Fruit fly (Drosophila melanogaster): Measurements from ENCODE around the gene swa.

The swa gene

dm6 chrX:6346153-6346552 is 19.4 kb downstream of the swa start:
- TF ChIP-seq CG32264 (GFP tag; optimal IDR thresholded peaks at IDR 0.05) (no peak), sv (GFP tag; optimal IDR thresholded peaks at IDR 0.05) (no peak), dmrt93B (GFP tag; optimal IDR thresholded peaks at IDR 0.05) (no peak), HLH106 (tag; optimal IDR thresholded peaks at IDR 0.05) (no peak), tai (GFP tag; optimal IDR thresholded peaks at IDR 0.05) (no peak), h (GFP tag; optimal IDR thresholded peaks at IDR 0.05) (no peak), CrebA (GFP tag; optimal IDR thresholded peaks at IDR 0.05; ENCODE audit: borderline replicate concordance) (no peak), fru (GFP tag; optimal IDR thresholded peaks at IDR 0.05) (no peak), Dfd (GFP tag; optimal IDR thresholded peaks at IDR 0.05) (no peak), Dif (GFP tag; optimal IDR thresholded peaks at IDR 0.05; ENCODE audit: partially characterized antibody) (no peak), dl (GFP tag; optimal IDR thresholded peaks at IDR 0.05; ENCODE audit: insufficient read depth in 1 of 2, partially characterized antibody in 2 of 2) (no peak), foxo (GFP tag; optimal IDR thresholded peaks at IDR 0.05) (no peak), GATAd (GFP tag; optimal IDR thresholded peaks at IDR 0.05) (no peak)

- no peak for TF ChIP-seq Rel (GFP tag; optimal IDR thresholded peaks at IDR 0.05)
- TF ChIP-seq Rel (tag; optimal IDR thresholded peaks at IDR 0.05): peak; percentile 68
- TF ChIP-seq CrebA (GFP tag; optimal IDR thresholded peaks at IDR 0.05; ENCODE audit: borderline replicate concordance): no peak
- no peak for TF ChIP-seq Dif (GFP tag; optimal IDR thresholded peaks at IDR 0.05; ENCODE audit: partially characterized antibody)
- peak; percentile 2 for TF ChIP-seq Sp1 (GFP tag; optimal IDR thresholded peaks at IDR 0.05)
- peak; percentile 47 for TF ChIP-seq pan (optimal IDR thresholded peaks at IDR 0.05)
These were observed 20.9 kb downstream of the swa start for dm6 chrX:6344538-6345074.

dm6 chrX:6343786-6344537 is 21.5 kb downstream of the swa start:
- TF ChIP-seq N (GFP tag; optimal IDR thresholded peaks at IDR 0.05): no peak
- peak; percentile 19 for TF ChIP-seq Hr83 (GFP tag; optimal IDR thresholded peaks at IDR 0.05; ENCODE audit: poor library complexity, severe bottlenecking)
- TF ChIP-seq Abd-B (GFP tag; optimal IDR thresholded peaks at IDR 0.05): no peak
- TF ChIP-seq Dfd (GFP tag; optimal IDR thresholded peaks at IDR 0.05): no peak
- TF ChIP-seq tai (GFP tag; optimal IDR thresholded peaks at IDR 0.05): peak; percentile 77
- TF ChIP-seq Sp1 (GFP tag; optimal IDR thresholded peaks at IDR 0.05): peak; percentile 84
- TF ChIP-seq woc (GFP tag; optimal IDR thresholded peaks at IDR 0.05): peak; percentile 95
- peak; percentile 76 for TF ChIP-seq dmrt93B (GFP tag; optimal IDR thresholded peaks at IDR 0.05)
- peak; percentile 95 for TF ChIP-seq psq (GFP tag; optimal IDR thresholded peaks at IDR 0.05)
- TF ChIP-seq Rel (GFP tag; optimal IDR thresholded peaks at IDR 0.05): peak; percentile 86
- TF ChIP-seq Rel (tag; optimal IDR thresholded peaks at IDR 0.05): peak; percentile 64
- peak; percentile 33 for TF ChIP-seq jim (GFP tag; optimal IDR thresholded peaks at IDR 0.05)
- no peak for TF ChIP-seq Myc (optimal IDR thresholded peaks at IDR 0.05)
- peak; percentile 75 to 92 for TF ChIP-seq foxo (GFP tag; optimal IDR thresholded peaks at IDR 0.05)
- peak; percentile 50 to 60 for TF ChIP-seq dl (GFP tag; optimal IDR thresholded peaks at IDR 0.05; ENCODE audit: insufficient read depth in 1 of 2, partially characterized antibody in 2 of 2)
- TF ChIP-seq Hnf4 (GFP tag; optimal IDR thresholded peaks at IDR 0.05): peak; percentile 91
- TF ChIP-seq brk (GFP tag; optimal IDR thresholded peaks at IDR 0.05): peak; percentile 82
- peak; percentile 43 for TF ChIP-seq Vsx2 (GFP tag; optimal IDR thresholded peaks at IDR 0.05; ENCODE audit: partially characterized antibody)
- TF ChIP-seq dsf (GFP tag; optimal IDR thresholded peaks at IDR 0.05; ENCODE audit: borderline replicate concordance): peak; percentile 79
- no peak for TF ChIP-seq pan (optimal IDR thresholded peaks at IDR 0.05)
- no peak for TF ChIP-seq lola (GFP tag; optimal IDR thresholded peaks at IDR 0.05)
- peak; percentile 91 for TF ChIP-seq OdsH (GFP tag; optimal IDR thresholded peaks at IDR 0.05)
- TF ChIP-seq ey (GFP tag; optimal IDR thresholded peaks at IDR 0.05): peak; percentile 94
- TF ChIP-seq CG9705 (GFP tag; optimal IDR thresholded peaks at IDR 0.05): peak; percentile 52
- TF ChIP-seq br (GFP tag; optimal IDR thresholded peaks at IDR 0.05): peak; percentile 94
- TF ChIP-seq sv (GFP tag; optimal IDR thresholded peaks at IDR 0.05): no peak
- TF ChIP-seq Dif (GFP tag; optimal IDR thresholded peaks at IDR 0.05; ENCODE audit: partially characterized antibody): peak; percentile 81
- TF ChIP-seq Jra (GFP tag; optimal IDR thresholded peaks at IDR 0.05): peak; percentile 90
- TF ChIP-seq HLH106 (tag; optimal IDR thresholded peaks at IDR 0.05): peak; percentile 80
- TF ChIP-seq CG32264 (GFP tag; optimal IDR thresholded peaks at IDR 0.05): peak; percentile 90
- no peak for TF ChIP-seq CrebA (GFP tag; optimal IDR thresholded peaks at IDR 0.05; ENCODE audit: borderline replicate concordance)
- TF ChIP-seq h (GFP tag; optimal IDR thresholded peaks at IDR 0.05): peak; percentile 96
- TF ChIP-seq Hr78 (GFP tag; optimal IDR thresholded peaks at IDR 0.05): no peak
- peak; percentile 91 for TF ChIP-seq sage (GFP tag; optimal IDR thresholded peaks at IDR 0.05)
- TF ChIP-seq rgr (GFP tag; optimal IDR thresholded peaks at IDR 0.05): peak; percentile 94
- TF ChIP-seq usp (GFP tag; optimal IDR thresholded peaks at IDR 0.05): no peak
- peak; percentile 95 for TF ChIP-seq fru (GFP tag; optimal IDR thresholded peaks at IDR 0.05)
- peak; percentile 73 for TF ChIP-seq GATAd (GFP tag; optimal IDR thresholded peaks at IDR 0.05)
- TF ChIP-seq Mio (GFP tag; optimal IDR thresholded peaks at IDR 0.05): peak; percentile 37
